Worm (Caenorhabditis elegans) whole organism, young adult: Measurements from ENCODE around the gene H41C03.3.

Source experiments
- F57C9.4 ChIP-seq: sonication (generic microtip); optimal IDR thresholded peaks from 2 replicates; lab custom pipeline; 2017; ENCODE audit warnings: mild to moderate bottlenecking, missing genetic modification characterization, missing compliant biosample characterization
- Y56A3A.18 ChIP-seq: fragments of 200-800 bp; sonication (Bioruptor generic); IDR thresholded peaks from 2 replicates; pipeline ENCODE4 v1.3.6; 2022; ENCODE audit warnings: missing genetic modification reagents, missing genetic modification characterization, missing compliant biosample characterization
- Y95B8A.8 ChIP-seq: fragments of 200-800 bp; sonication (Bioruptor generic); IDR thresholded peaks from 2 replicates; pipeline ENCODE4 v1.3.6; 2022; ENCODE audit warnings: missing genetic modification reagents, missing genetic modification characterization, missing compliant biosample characterization
- aptf-2 ChIP-seq: fragments of 200-800 bp; sonication (Bioruptor generic); conservative IDR thresholded peaks from 2 replicates; pipeline ENCODE4 v1.3.6; 2022; ENCODE audit warnings: missing genetic modification reagents, missing genetic modification characterization, missing compliant biosample characterization
- athp-1 ChIP-seq: sonication (generic microtip); optimal IDR thresholded peaks from 2 replicates; lab custom pipeline; 2017; ENCODE audit warnings: mild to moderate bottlenecking, missing genetic modification characterization, missing compliant biosample characterization
- gei-17 ChIP-seq: fragments of 200-800 bp; sonication (Bioruptor generic); optimal IDR thresholded peaks from 2 replicates; lab custom pipeline; 2018; ENCODE audit warnings: mild to moderate bottlenecking, missing genetic modification characterization, missing compliant biosample characterization
- lsl-1 ChIP-seq: fragments of 200-800 bp; sonication (Bioruptor generic); optimal IDR thresholded peaks from 2 replicates; lab custom pipeline; 2018; ENCODE audit warnings: mild to moderate bottlenecking, missing genetic modification characterization, moderate library complexity, missing compliant biosample characterization
- mes-4 ChIP-seq: sonication (generic microtip); optimal IDR thresholded peaks from 2 replicates; lab custom pipeline; 2016; ENCODE audit warnings: missing genotype, missing genetic modification characterization, missing compliant biosample characterization
- nhr-27 ChIP-seq: fragments of 200-800 bp; sonication (Bioruptor generic); optimal IDR thresholded peaks from 2 replicates; lab custom pipeline; 2018; ENCODE audit warnings: mild to moderate bottlenecking, missing genetic modification characterization, moderate library complexity, missing compliant biosample characterization
- snpc-4 ChIP-seq, 5 experiments: fragments of 150-350 bp in 1 of 5; sonication (generic microtip) in 4 of 5; optimal IDR thresholded peaks; 2 replicates each; lab custom pipeline; 2014 to 2018; ENCODE audit warnings: missing genetic modification characterization in 5 of 5, missing biosample characterization in 3 of 5, antibody characterized with exemption in 2 of 5, mild to moderate bottlenecking in 2 of 5, missing compliant biosample characterization in 2 of 5, missing genotype in 2 of 5, moderate library complexity in 2 of 5, missing genetic modification reagents in 1 of 5
- unc-62 ChIP-seq: fragments of 150-350 bp; optimal IDR thresholded peaks from 2 replicates; lab custom pipeline; 2014; ENCODE audit warnings: missing biosample characterization, missing genetic modification reagents, missing genetic modification characterization

DNA sequence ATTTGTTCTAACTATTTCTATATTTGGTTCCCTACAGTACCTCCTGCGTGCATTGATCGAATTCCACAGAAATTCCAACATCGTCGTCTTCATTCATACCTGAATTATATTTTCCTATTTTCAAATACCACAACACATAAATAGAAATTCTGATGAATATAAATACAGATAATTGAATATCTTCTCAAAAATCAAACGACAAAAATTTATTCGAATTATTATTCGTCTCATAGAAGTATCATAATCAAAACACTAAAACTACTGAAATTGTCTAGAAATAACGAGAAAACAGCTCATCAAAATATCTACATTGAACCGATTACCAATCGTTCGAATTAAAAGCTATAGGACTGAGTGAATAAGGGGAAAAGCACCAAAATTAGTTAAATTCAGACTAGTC, 12.4 kb upstream of the H41C03.3 start, which contains the start of gene gtap-1:
- TF ChIP-seq athp-1: no peak
- TF ChIP-seq lsl-1 (GFP tag; lab: Kevin White, UChicago): no peak
- TF ChIP-seq unc-62: no peak
- TF ChIP-seq F57C9.4 (tag; lab: Kevin White, UChicago): no peak
- TF ChIP-seq mes-4 (tag; lab: Kevin White, UChicago): no peak
- no peak for TF ChIP-seq gei-17 (GFP tag; lab: Kevin White, UChicago)
- TF ChIP-seq aptf-2 (GFP tag; lab: Robert Waterston, UW): no peak
- no peak for TF ChIP-seq Y56A3A.18 (GFP tag; lab: Robert Waterston, UW)
- no peak for TF ChIP-seq nhr-27 (tag; lab: Kevin White, UChicago)
- no peak for TF ChIP-seq snpc-4 (GFP tag; optimal IDR thresholded peaks at IDR 0.05; lab: Kevin White, UChicago)
- no peak for TF ChIP-seq snpc-4 (tag; optimal IDR thresholded peaks at IDR 0.05; lab: Kevin White, UChicago)
- no peak for TF ChIP-seq Y95B8A.8 (GFP tag; lab: Robert Waterston, UW)
